Worm (Caenorhabditis elegans): ENCODE data around the gene ZC239.6.

DNA sequence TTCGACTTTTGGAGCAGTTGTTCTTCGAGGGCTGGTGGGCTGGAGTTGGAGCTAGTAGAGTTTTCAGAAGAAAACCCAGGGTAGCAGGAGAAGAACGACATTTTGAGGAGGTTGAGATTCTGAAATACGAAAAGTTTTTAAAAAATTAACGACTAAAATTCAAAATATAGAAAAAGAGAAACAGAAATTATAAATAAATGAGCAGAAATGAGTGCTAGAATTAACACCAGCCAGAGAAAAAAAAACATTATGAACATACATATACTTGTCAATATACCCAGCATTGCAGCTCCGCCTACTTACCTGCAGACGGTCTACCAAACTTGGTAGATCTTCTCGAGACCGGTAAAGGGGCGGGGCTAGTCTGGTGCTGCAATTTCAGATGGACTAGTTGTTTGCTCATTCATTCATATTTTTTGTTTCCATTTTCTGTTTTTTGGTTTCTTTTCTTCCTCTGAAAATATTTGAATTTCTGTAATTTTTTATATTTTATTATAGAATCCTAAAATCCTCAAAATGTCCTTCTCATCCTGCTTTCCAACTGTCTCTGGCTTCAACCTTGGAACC lies 2.9 kb upstream of the ZC239.6 start, which contains the start of the genes ZC239.20 and ZC239.21:
- TF ChIP-seq lin-40 (tag; optimal IDR thresholded peaks at IDR 0.05) (no peak), unc-62 (GFP tag; optimal IDR thresholded peaks at IDR 0.05) (no peak), snpc-4 (GFP tag; optimal IDR thresholded peaks at IDR 0.05) (no peak), snpc-4 (tag; optimal IDR thresholded peaks at IDR 0.05) (no peak), egl-44 (GFP tag; IDR thresholded peaks at IDR 0.05) (no peak), ztf-26 (tag; optimal IDR thresholded peaks at IDR 0.05) (no peak)
